Worm (Caenorhabditis elegans) whole organism, L1 larva: Measurements from ENCODE around the gene B0464.6.

Experiments
- Y116A8C.19 ChIP-seq: sonication (generic microtip); optimal IDR thresholded peaks from 2 replicates; lab custom pipeline; 2016; ENCODE audit warnings: missing compliant biosample characterization, missing genetic modification characterization, borderline replicate concordance
- ceh-82 ChIP-seq, 3 experiments: fragments of 150-350 bp in 1 of 3; sonication (generic microtip) in 2 of 3; optimal IDR thresholded peaks; 2 replicates each; lab custom pipeline; 2014 to 2017; ENCODE audit warnings: missing biosample characterization in 3 of 3, missing genetic modification characterization in 3 of 3
- lin-15B ChIP-seq: fragments of 150-350 bp; sonication (generic microtip); optimal IDR thresholded peaks from 3 replicates; lab custom pipeline; 2014; ENCODE audit warnings: missing biosample characterization, missing genetic modification characterization
- lin-35 ChIP-seq, 2 experiments: fragments of 150-350 bp; optimal IDR thresholded peaks; 2 replicates each; lab custom pipeline; 2014; ENCODE audit warnings: missing biosample characterization in 2 of 2, missing genetic modification characterization in 2 of 2, missing genetic modification reagents in 2 of 2
- lin-39 ChIP-seq: fragments of 150-350 bp; optimal IDR thresholded peaks from 2 replicates; lab custom pipeline; 2014; ENCODE audit warnings: missing biosample characterization, missing genetic modification reagents, missing genetic modification characterization
- lsy-2 ChIP-seq, 2 experiments: fragments of 150-350 bp; optimal IDR thresholded peaks; 2 replicates each; lab custom pipeline; 2014; ENCODE audit warnings: missing biosample characterization in 2 of 2, missing genetic modification characterization in 2 of 2
- mep-1 ChIP-seq: fragments of 150-350 bp; optimal IDR thresholded peaks from 2 replicates; lab custom pipeline; 2014; ENCODE audit warnings: missing biosample characterization, missing genetic modification characterization
- nhr-237 ChIP-seq: fragments of 150-350 bp; optimal IDR thresholded peaks from 2 replicates; lab custom pipeline; 2014; ENCODE audit warnings: missing biosample characterization, missing genetic modification characterization
- nhr-85 ChIP-seq: sonication (generic microtip); peaks from one replicate; lab custom pipeline; 2016; ENCODE audit warnings: missing genetic modification characterization, inconsistent platforms, missing compliant biosample characterization
- rnt-1 ChIP-seq: sonication (generic microtip); optimal IDR thresholded peaks from 2 replicates; lab custom pipeline; 2016; ENCODE audit warnings: mild to moderate bottlenecking, missing genetic modification characterization, moderate library complexity, missing compliant biosample characterization
- sox-4 ChIP-seq: sonication (generic microtip); optimal IDR thresholded peaks from 2 replicates; lab custom pipeline; 2016; ENCODE audit warnings: missing genetic modification characterization, missing compliant biosample characterization
- unc-130 ChIP-seq: fragments of 150-350 bp; optimal IDR thresholded peaks from 2 replicates; lab custom pipeline; 2017; ENCODE audit warnings: missing biosample characterization, missing genetic modification characterization, inconsistent platforms
- unc-62 ChIP-seq: fragments of 150-350 bp; optimal IDR thresholded peaks from 2 replicates; lab custom pipeline; 2014; ENCODE audit warnings: missing biosample characterization, missing genetic modification reagents, missing genetic modification characterization
- ztf-11 ChIP-seq, 2 experiments: sonication (generic microtip); optimal IDR thresholded peaks; 2 replicates each; lab custom pipeline; 2016 to 2017; ENCODE audit warnings: missing genetic modification characterization in 2 of 2, missing biosample characterization in 1 of 2, missing compliant biosample characterization in 1 of 2

- TF ChIP-seq sox-4 (tag; lab: Kevin White, UChicago) (no peak), nhr-85 (tag; lab: Kevin White, UChicago) (no peak), unc-62 (no peak), ceh-82 (tag; optimal IDR thresholded peaks at IDR 0.05; lab: Kevin White, UChicago) (no peak), unc-130 (tag; lab: Kevin White, UChicago) (no peak), Y116A8C.19 (tag; lab: Kevin White, UChicago) (no peak), lin-15B (tag; lab: Kevin White, UChicago) (no peak), lin-39 (tag; lab: Kevin White, UChicago) (no peak), rnt-1 (no peak), lin-35 (GFP tag; optimal IDR thresholded peaks at IDR 0.05; lab: Kevin White, UChicago) (no peak), lsy-2 (tag; optimal IDR thresholded peaks at IDR 0.05; lab: Kevin White, UChicago) (no peak), mep-1 (tag; lab: Kevin White, UChicago) (no peak), nhr-237 (tag; lab: Kevin White, UChicago) (no peak), ztf-11 (tag; optimal IDR thresholded peaks at IDR 0.05; lab: Kevin White, UChicago) (no peak)
These were observed at the start of gene B0464.6 for ce11 chrIII:9465865-9466264.
